Worm (Caenorhabditis elegans) whole organism, young adult: ENCODE data around the gene C12D5.3.

ENCODE experiments used
- B0336.3 ChIP-seq: fragments of 200-800 bp; sonication (Bioruptor generic); IDR thresholded peaks from 2 replicates; pipeline ENCODE4 v1.3.6; 2022; ENCODE audit warnings: missing genetic modification characterization, missing compliant biosample characterization
- F10E7.11 ChIP-seq: sonication (generic microtip); optimal IDR thresholded peaks from 2 replicates; lab custom pipeline; 2017; ENCODE audit warnings: mild to moderate bottlenecking, missing genetic modification characterization, moderate library complexity, missing compliant biosample characterization
- F22D6.2 ChIP-seq: sonication (generic microtip); optimal IDR thresholded peaks from 2 replicates; lab custom pipeline; 2016; ENCODE audit warnings: mild to moderate bottlenecking, missing genetic modification characterization, missing compliant biosample characterization
- F33H1.4 ChIP-seq: fragments of 200-800 bp; sonication (Bioruptor generic); IDR thresholded peaks from 2 replicates; pipeline ENCODE4 v1.3.6; 2022; ENCODE audit warnings: missing genetic modification reagents, missing genetic modification characterization, missing compliant biosample characterization
- F39B2.1 ChIP-seq: fragments of 200-800 bp; sonication (Bioruptor generic); IDR thresholded peaks from 2 replicates; pipeline ENCODE4 v1.3.6; 2022; ENCODE audit warnings: missing genetic modification reagents, missing genetic modification characterization, missing compliant biosample characterization
- Y53G8AR.9 ChIP-seq: fragments of 200-800 bp; sonication (Bioruptor generic); conservative IDR thresholded peaks from 2 replicates; pipeline ENCODE4 v1.3.6; 2022; ENCODE audit warnings: missing genetic modification reagents, missing genetic modification characterization, missing compliant biosample characterization
- Y95B8A.8 ChIP-seq: fragments of 200-800 bp; sonication (Bioruptor generic); IDR thresholded peaks from 2 replicates; pipeline ENCODE4 v1.3.6; 2022; ENCODE audit warnings: missing genetic modification reagents, missing genetic modification characterization, missing compliant biosample characterization
- ZK185.1 ChIP-seq: sonication (generic microtip); optimal IDR thresholded peaks from 2 replicates; lab custom pipeline; 2016; ENCODE audit warnings: mild to moderate bottlenecking, missing genetic modification characterization, missing compliant biosample characterization; ENCODE audit not compliant: poor library complexity, severe bottlenecking
- akir-1 ChIP-seq: fragments of 200-800 bp; sonication (Bioruptor generic); optimal IDR thresholded peaks from 2 replicates; lab custom pipeline; 2018; ENCODE audit warnings: mild to moderate bottlenecking, missing genetic modification characterization, moderate library complexity, missing compliant biosample characterization
- aptf-2 ChIP-seq: fragments of 200-800 bp; sonication (Bioruptor generic); conservative IDR thresholded peaks from 2 replicates; pipeline ENCODE4 v1.3.6; 2022; ENCODE audit warnings: missing genetic modification reagents, missing genetic modification characterization, missing compliant biosample characterization
- aptf-3 ChIP-seq: fragments of 200-800 bp; sonication (Bioruptor generic); IDR thresholded peaks from 2 replicates; pipeline ENCODE4 v1.3.6; 2022; ENCODE audit warnings: missing genetic modification characterization, missing compliant biosample characterization
- athp-1 ChIP-seq: sonication (generic microtip); optimal IDR thresholded peaks from 2 replicates; lab custom pipeline; 2017; ENCODE audit warnings: mild to moderate bottlenecking, missing genetic modification characterization, missing compliant biosample characterization
- cebp-1 ChIP-seq, 2 experiments: fragments of 200-800 bp in 1 of 2; sonication (Bioruptor generic) in 1 of 2; sonication (generic microtip) in 1 of 2; IDR thresholded peaks in 1 of 2; optimal IDR thresholded peaks in 1 of 2; 2 replicates each; pipeline versions ENCODE4 v1.3.6 to Lab custom; 2017 to 2022; ENCODE audit warnings: missing compliant biosample characterization in 2 of 2, missing genetic modification characterization in 2 of 2, mild to moderate bottlenecking in 1 of 2, missing genetic modification reagents in 1 of 2, moderate library complexity in 1 of 2
- ceh-58 ChIP-seq: fragments of 200-800 bp; sonication (Bioruptor generic); IDR thresholded peaks from 2 replicates; pipeline ENCODE4 v1.3.6; 2022; ENCODE audit warnings: missing genetic modification characterization, missing compliant biosample characterization
- chd-7 ChIP-seq: sonication (generic microtip); optimal IDR thresholded peaks from 2 replicates; lab custom pipeline; 2016; ENCODE audit warnings: mild to moderate bottlenecking, missing genetic modification characterization, moderate library complexity, missing compliant biosample characterization
- dox-1 ChIP-seq: fragments of 200-800 bp; sonication (Bioruptor generic); IDR thresholded peaks from 2 replicates; pipeline ENCODE4 v1.3.6; 2022; ENCODE audit warnings: missing genetic modification reagents, missing genetic modification characterization, missing compliant biosample characterization
- dpff-1 ChIP-seq: sonication (generic microtip); optimal IDR thresholded peaks from 2 replicates; lab custom pipeline; 2017; ENCODE audit warnings: mild to moderate bottlenecking, missing genetic modification characterization, missing compliant biosample characterization
- dpl-1 ChIP-seq: fragments of 150-350 bp; optimal IDR thresholded peaks from 2 replicates; lab custom pipeline; 2014; ENCODE audit warnings: missing biosample characterization, missing genetic modification reagents, missing genetic modification characterization
- efl-1 ChIP-seq: fragments of 150-350 bp; optimal IDR thresholded peaks from 2 replicates; lab custom pipeline; 2014; ENCODE audit warnings: missing biosample characterization, missing genetic modification reagents, missing genetic modification characterization
- gei-17 ChIP-seq: fragments of 200-800 bp; sonication (Bioruptor generic); optimal IDR thresholded peaks from 2 replicates; lab custom pipeline; 2018; ENCODE audit warnings: mild to moderate bottlenecking, missing genetic modification characterization, missing compliant biosample characterization
- hmg-1.2 ChIP-seq: fragments of 200-800 bp; sonication (Bioruptor generic); IDR thresholded peaks from 2 replicates; pipeline ENCODE4 v1.3.6; 2022; ENCODE audit warnings: missing genetic modification reagents, missing genetic modification characterization, missing compliant biosample characterization
- hmg-20 ChIP-seq: fragments of 200-800 bp; sonication (Bioruptor generic); IDR thresholded peaks from 2 replicates; pipeline ENCODE4 v1.3.6; 2022; ENCODE audit warnings: missing genetic modification reagents, missing genetic modification characterization, missing compliant biosample characterization
- lag-1 ChIP-seq: fragments of 200-800 bp; sonication (Bioruptor generic); IDR thresholded peaks from 2 replicates; pipeline ENCODE4 v1.3.6; 2022; ENCODE audit warnings: missing genetic modification reagents, missing genetic modification characterization, missing compliant biosample characterization
- let-607 ChIP-seq, 2 experiments: fragments of 200-800 bp in 1 of 2; sonication (Bioruptor generic) in 1 of 2; sonication (generic microtip) in 1 of 2; optimal IDR thresholded peaks; 2 replicates each; lab custom pipeline; 2016 to 2018; ENCODE audit warnings: mild to moderate bottlenecking in 2 of 2, missing compliant biosample characterization in 2 of 2, missing genetic modification characterization in 2 of 2, moderate library complexity in 2 of 2, missing genotype in 1 of 2
- lin-26 ChIP-seq: fragments of 200-800 bp; sonication (Bioruptor generic); IDR thresholded peaks from 2 replicates; pipeline ENCODE4 v1.3.6; 2022; ENCODE audit warnings: missing genetic modification reagents, missing genetic modification characterization, missing compliant biosample characterization
- lsy-27 ChIP-seq: sonication (generic microtip); optimal IDR thresholded peaks from 2 replicates; lab custom pipeline; 2017; ENCODE audit warnings: missing genetic modification characterization, mild to moderate bottlenecking, missing compliant biosample characterization, antibody characterized with exemption, missing genotype, borderline replicate concordance; ENCODE audit not compliant: insufficient read depth
- madf-10 ChIP-seq: sonication (generic microtip); optimal IDR thresholded peaks from 2 replicates; lab custom pipeline; 2016; ENCODE audit warnings: mild to moderate bottlenecking, missing genetic modification characterization, missing compliant biosample characterization
- madf-6 ChIP-seq: fragments of 200-800 bp; sonication (Bioruptor generic); IDR thresholded peaks from 2 replicates; pipeline ENCODE4 v1.3.6; 2022; ENCODE audit warnings: missing genetic modification reagents, missing genetic modification characterization, missing compliant biosample characterization
- madf-8 ChIP-seq: fragments of 200-800 bp; sonication (Bioruptor generic); conservative IDR thresholded peaks from 2 replicates; pipeline ENCODE4 v1.3.6; 2022; ENCODE audit warnings: missing genetic modification reagents, missing genetic modification characterization, missing compliant biosample characterization
- mel-28 ChIP-seq: sonication (generic microtip); optimal IDR thresholded peaks from 2 replicates; lab custom pipeline; 2016; ENCODE audit warnings: borderline replicate concordance, mild to moderate bottlenecking, missing genetic modification characterization, missing compliant biosample characterization
- nfya-2 ChIP-seq: fragments of 200-800 bp; sonication (Bioruptor generic); IDR thresholded peaks from 2 replicates; pipeline ENCODE4 v1.3.6; 2022; ENCODE audit warnings: missing genetic modification reagents, missing genetic modification characterization, missing compliant biosample characterization
- nfyb-1 ChIP-seq: fragments of 200-800 bp; sonication (Bioruptor generic); IDR thresholded peaks from 2 replicates; pipeline ENCODE4 v1.3.6; 2022; ENCODE audit warnings: missing genetic modification reagents, missing genetic modification characterization, missing compliant biosample characterization
- nhr-80 ChIP-seq: sonication (generic microtip); optimal IDR thresholded peaks from 2 replicates; lab custom pipeline; 2016; ENCODE audit warnings: missing genetic modification characterization, missing compliant biosample characterization
- pbrm-1 ChIP-seq: fragments of 200-800 bp; sonication (Bioruptor generic); IDR thresholded peaks from 2 replicates; pipeline ENCODE4 v1.3.6; 2022; ENCODE audit warnings: missing genetic modification reagents, missing genetic modification characterization, missing compliant biosample characterization
- repo-1 ChIP-seq: sonication (generic microtip); optimal IDR thresholded peaks from 2 replicates; lab custom pipeline; 2017; ENCODE audit warnings: mild to moderate bottlenecking, missing genetic modification characterization, missing compliant biosample characterization
- rpc-1 ChIP-seq, 2 experiments: fragments of 150-350 bp in 1 of 2; sonication (generic microtip) in 1 of 2; optimal IDR thresholded peaks; 2 replicates each; lab custom pipeline; 2014 to 2018; ENCODE audit warnings: missing biosample characterization in 1 of 2, missing genetic modification characterization in 1 of 2, missing genetic modification reagents in 1 of 2, missing genotype in 1 of 2
- sdz-38 ChIP-seq: sonication (generic microtip); optimal IDR thresholded peaks from 2 replicates; lab custom pipeline; 2016; ENCODE audit warnings: missing genotype, missing genetic modification characterization, missing compliant biosample characterization
- sea-2 ChIP-seq: fragments of 200-800 bp; sonication (Bioruptor generic); IDR thresholded peaks from 2 replicates; pipeline ENCODE4 v1.3.6; 2022; ENCODE audit warnings: missing genetic modification characterization, missing compliant biosample characterization
- snpc-4 ChIP-seq, 5 experiments: fragments of 150-350 bp in 1 of 5; sonication (generic microtip) in 4 of 5; optimal IDR thresholded peaks; 2 replicates each; lab custom pipeline; 2014 to 2018; ENCODE audit warnings: missing genetic modification characterization in 5 of 5, missing biosample characterization in 3 of 5, antibody characterized with exemption in 2 of 5, mild to moderate bottlenecking in 2 of 5, missing compliant biosample characterization in 2 of 5, missing genotype in 2 of 5, moderate library complexity in 2 of 5, missing genetic modification reagents in 1 of 5
- xnd-1 ChIP-seq: sonication (generic microtip); optimal IDR thresholded peaks from 2 replicates; lab custom pipeline; 2016; ENCODE audit warnings: missing genotype, missing genetic modification reagents, missing genetic modification characterization, missing compliant biosample characterization
- ztf-25 ChIP-seq: fragments of 200-800 bp; sonication (Bioruptor generic); IDR thresholded peaks from 2 replicates; pipeline ENCODE4 v1.3.6; 2022; ENCODE audit warnings: missing genetic modification reagents, missing genetic modification characterization, missing compliant biosample characterization

C12D5.3 gene

ce11 chrV:7716034-7716433 lies 40.0 kb downstream of the C12D5.3 start, which contains the start of gene ZK105.12:
TSS of gene ZK105.12 (minus strand) at chrV:7716134.
- TF ChIP-seq aptf-3 (no peak), Y95B8A.8 (GFP tag; lab: Robert Waterston, UW) (no peak), lag-1 (GFP tag; lab: Robert Waterston, UW) (no peak), B0336.3 (GFP tag; lab: Robert Waterston, UW) (no peak), hmg-20 (GFP tag; lab: Robert Waterston, UW) (no peak)

- no peak for TF ChIP-seq madf-8
- no peak for TF ChIP-seq xnd-1 (tag; lab: Kevin White, UChicago)
- no peak for TF ChIP-seq gei-17 (GFP tag; lab: Kevin White, UChicago)
- TF ChIP-seq nhr-80: no peak
- no peak for TF ChIP-seq Y53G8AR.9 (GFP tag; lab: Robert Waterston, UW)
- TF ChIP-seq nfyb-1 (GFP tag; lab: Robert Waterston, UW): no peak
- TF ChIP-seq F33H1.4 (GFP tag; lab: Robert Waterston, UW): no peak
- no peak for TF ChIP-seq madf-6 (GFP tag; lab: Robert Waterston, UW)
- TF ChIP-seq F22D6.2 (tag; lab: Kevin White, UChicago): no peak
Observed at ce11 chrV:7717629-7718028, 41.6 kb downstream of the C12D5.3 start, which contains the start of gene ZK105.5. TSS of gene ZK105.5 (minus strand) at chrV:7717729.

- no peak for TF ChIP-seq efl-1 (GFP tag; lab: Kevin White, UChicago)
- TF ChIP-seq lsy-27: no peak
- no peak for TF ChIP-seq dpff-1 (tag; lab: Kevin White, UChicago)
- TF ChIP-seq rpc-1 (optimal IDR thresholded peaks at IDR 0.05; lab: Kevin White, UChicago): no peak
- no peak for TF ChIP-seq rpc-1 (tag; optimal IDR thresholded peaks at IDR 0.05; lab: Kevin White, UChicago)
- TF ChIP-seq dpl-1: no peak
- TF ChIP-seq ztf-25 (GFP tag; lab: Robert Waterston, UW): no peak
- no peak for TF ChIP-seq chd-7 (tag; lab: Kevin White, UChicago)
- TF ChIP-seq sdz-38: no peak
- TF ChIP-seq akir-1: no peak
- no peak for TF ChIP-seq lin-26 (GFP tag; lab: Robert Waterston, UW)
- no peak for TF ChIP-seq athp-1
- no peak for TF ChIP-seq ZK185.1 (tag; lab: Kevin White, UChicago)
- TF ChIP-seq F39B2.1 (GFP tag; lab: Robert Waterston, UW): no peak
- no peak for TF ChIP-seq sea-2
- TF ChIP-seq madf-10 (tag; lab: Kevin White, UChicago): no peak
- TF ChIP-seq Y53G8AR.9 (GFP tag; lab: Robert Waterston, UW): no peak
- TF ChIP-seq, all 124 proteins: peak for 0
Observed at ce11 chrV:7721945-7722344, 45.9 kb downstream of the C12D5.3 start, which contains the start of gene ZK105.14. TSS of gene ZK105.14 (minus strand) at chrV:7722045.

ce11 chrV:7723967-7724544 lies 48.1 kb downstream of the C12D5.3 start, which contains the start of the genes ZK105.6 and ZK105.8:
TSS of gene ZK105.6 (minus strand) at chrV:7724067.
TSS of gene ZK105.8 (plus strand) at chrV:7724494.
- TF ChIP-seq F10E7.11: no peak
- no peak for TF ChIP-seq ZK185.1 (tag; lab: Kevin White, UChicago)
- TF ChIP-seq rpc-1 (optimal IDR thresholded peaks at IDR 0.05; lab: Kevin White, UChicago): no peak
- TF ChIP-seq rpc-1 (tag; optimal IDR thresholded peaks at IDR 0.05; lab: Kevin White, UChicago): no peak
- TF ChIP-seq sdz-38: no peak
- no peak for TF ChIP-seq cebp-1 (GFP tag; IDR thresholded peaks at IDR 0.05; lab: Robert Waterston, UW)
- TF ChIP-seq cebp-1 (tag; optimal IDR thresholded peaks at IDR 0.05; lab: Kevin White, UChicago): no peak
- no peak for TF ChIP-seq nfya-2
- no peak for TF ChIP-seq aptf-2 (GFP tag; lab: Robert Waterston, UW)
- no peak for TF ChIP-seq pbrm-1 (GFP tag; lab: Robert Waterston, UW)
- TF ChIP-seq ceh-58 (GFP tag; lab: Robert Waterston, UW): no peak
- TF ChIP-seq snpc-4 (GFP tag; optimal IDR thresholded peaks at IDR 0.05; lab: Kevin White, UChicago): no peak
- TF ChIP-seq snpc-4 (tag; optimal IDR thresholded peaks at IDR 0.05; lab: Kevin White, UChicago): no peak
- TF ChIP-seq chd-7 (tag; lab: Kevin White, UChicago): no peak
- no peak for TF ChIP-seq xnd-1 (tag; lab: Kevin White, UChicago)
- no peak for TF ChIP-seq let-607 (tag; optimal IDR thresholded peaks at IDR 0.05; lab: Kevin White, UChicago)
- no peak for TF ChIP-seq repo-1
- no peak for TF ChIP-seq sea-2
- no peak for TF ChIP-seq hmg-1.2 (GFP tag; lab: Robert Waterston, UW)
- no peak for TF ChIP-seq dox-1 (GFP tag; lab: Robert Waterston, UW)
- no peak for TF ChIP-seq mel-28
- TF ChIP-seq madf-10 (tag; lab: Kevin White, UChicago): no peak
